Worm (Caenorhabditis elegans) whole organism, L2 larva: ENCODE measurements around the gene F53F1.3.

Experiments used
- blmp-1 ChIP-seq: sonication (generic microtip); optimal IDR thresholded peaks from 2 replicates; lab custom pipeline; 2017; ENCODE audit warnings: missing genetic modification characterization, mild to moderate bottlenecking, missing compliant biosample characterization, antibody characterized with exemption, moderate library complexity; ENCODE audit not compliant: insufficient read depth
- dmd-4 ChIP-seq: sonication (generic microtip); optimal IDR thresholded peaks from 2 replicates; lab custom pipeline; 2017; ENCODE audit warnings: missing biosample characterization, missing genetic modification characterization
- egl-27 ChIP-seq: sonication (generic microtip); optimal IDR thresholded peaks from 3 replicates; lab custom pipeline; 2017; ENCODE audit warnings: missing biosample characterization, missing genetic modification reagents, missing genetic modification characterization
- elt-3 ChIP-seq: sonication (generic microtip); optimal IDR thresholded peaks from 2 replicates; lab custom pipeline; 2017; ENCODE audit warnings: missing biosample characterization, missing genetic modification characterization
- nhr-129 ChIP-seq: fragments of 150-350 bp; optimal IDR thresholded peaks from 2 replicates; lab custom pipeline; 2014; ENCODE audit warnings: missing biosample characterization, missing genetic modification characterization
- nhr-237 ChIP-seq: fragments of 150-350 bp; optimal IDR thresholded peaks from 2 replicates; lab custom pipeline; 2014; ENCODE audit warnings: missing biosample characterization, missing genetic modification characterization
- sem-4 ChIP-seq: fragments of 150-350 bp; optimal IDR thresholded peaks from 2 replicates; lab custom pipeline; 2014; ENCODE audit warnings: missing biosample characterization, missing genetic modification reagents, missing genetic modification characterization
- skn-1 ChIP-seq: sonication (generic microtip); optimal IDR thresholded peaks from 2 replicates; lab custom pipeline; 2017; ENCODE audit warnings: missing biosample characterization, missing genetic modification characterization
- zag-1 ChIP-seq: fragments of 150-350 bp; optimal IDR thresholded peaks from 2 replicates; lab custom pipeline; 2014; ENCODE audit warnings: missing biosample characterization, missing genetic modification characterization
- ztf-11 ChIP-seq: sonication (generic microtip); optimal IDR thresholded peaks from 2 replicates; lab custom pipeline; 2017; ENCODE audit warnings: missing biosample characterization, missing genetic modification characterization

- no peak for TF ChIP-seq skn-1 (tag; lab: Kevin White, UChicago)
- TF ChIP-seq blmp-1 = no peak
- no peak for TF ChIP-seq elt-3 (tag; lab: Kevin White, UChicago)
- TF ChIP-seq nhr-129 (tag; lab: Kevin White, UChicago) = no peak
- TF ChIP-seq dmd-4 = no peak
- no peak for TF ChIP-seq nhr-237 (tag; lab: Kevin White, UChicago)
- no peak for TF ChIP-seq egl-27 (tag; lab: Kevin White, UChicago)
- TF ChIP-seq sem-4 (tag; lab: Kevin White, UChicago) = no peak
- TF ChIP-seq zag-1 (tag; lab: Kevin White, UChicago) = no peak
- TF ChIP-seq ztf-11 = no peak
These were observed 37.3 kb downstream of the F53F1.3 start, which contains the start of gene Y2H9A.4 for ce11 chrV:13445229-13445949.
